Fruit fly (Drosophila melanogaster) whole organism: ENCODE measurements around the gene hale.
A peak's percentile ranks its signal among the peaks of the same experiment; 100 is the strongest.

ENCODE experiments used
- CG8478 ChIP-seq: fragments of >200 bp; optimal IDR thresholded peaks from 2 replicates; lab custom pipeline; 2018; ENCODE audit warnings: inconsistent platforms
- EcR ChIP-seq, 2 experiments: fragments of >200 bp; optimal IDR thresholded peaks; 2 replicates each; lab custom pipeline; 2017; ENCODE audit warnings: missing biosample characterization in 2 of 2, missing genetic modification characterization in 2 of 2, missing genetic modification reagents in 2 of 2
- pan ChIP-seq: fragments of >200 bp; optimal IDR thresholded peaks from 2 replicates; lab custom pipeline; 2017
- psq ChIP-seq: fragments of >200 bp; optimal IDR thresholded peaks from 2 replicates; lab custom pipeline; 2017

dm6 chr3L:20002482-20003234 is 17.0 kb upstream of the hale start, which contains the start of gene CG7668:
- no peak for TF ChIP-seq EcR (GFP tag; optimal IDR thresholded peaks at IDR 0.05; lab: Kevin White, UChicago)
- TF ChIP-seq pan (lab: Kevin White, UChicago) = peak; percentile 49
- TF ChIP-seq CG8478 = no peak
- no peak for TF ChIP-seq psq (lab: Kevin White, UChicago)
